Worm (Caenorhabditis elegans) whole organism, L1 larva: ENCODE results near the gene T28A11.17.

ENCODE experiments used
- F16B12.6 ChIP-seq: fragments of 150-350 bp; optimal IDR thresholded peaks from 2 replicates; lab custom pipeline; 2014; ENCODE audit warnings: missing biosample characterization, missing genetic modification characterization
- alr-1 ChIP-seq: fragments of 200-800 bp; sonication (Bioruptor generic); optimal IDR thresholded peaks from 2 replicates; lab custom pipeline; 2018; ENCODE audit warnings: borderline replicate concordance, mild to moderate bottlenecking, missing genetic modification characterization, missing compliant biosample characterization
- aly-2 ChIP-seq: fragments of 150-350 bp; optimal IDR thresholded peaks from 2 replicates; lab custom pipeline; 2014; ENCODE audit warnings: missing biosample characterization, missing genetic modification characterization
- ama-1 ChIP-seq: fragments of 150-350 bp; optimal IDR thresholded peaks from 2 replicates; lab custom pipeline; 2014
- blmp-1 ChIP-seq: fragments of 150-350 bp; optimal IDR thresholded peaks from 2 replicates; lab custom pipeline; 2014; ENCODE audit warnings: missing biosample characterization, missing genetic modification characterization
- ceh-8 ChIP-seq: fragments of 200-800 bp; sonication (Bioruptor generic); optimal IDR thresholded peaks from 2 replicates; lab custom pipeline; 2018; ENCODE audit warnings: mild to moderate bottlenecking, missing genetic modification characterization, moderate library complexity, missing compliant biosample characterization
- ceh-82 ChIP-seq, 3 experiments: fragments of 150-350 bp in 1 of 3; sonication (generic microtip) in 2 of 3; optimal IDR thresholded peaks; 2 replicates each; lab custom pipeline; 2014 to 2017; ENCODE audit warnings: missing biosample characterization in 3 of 3, missing genetic modification characterization in 3 of 3
- ceh-88 ChIP-seq: fragments of 200-800 bp; sonication (Bioruptor generic); IDR thresholded peaks from 2 replicates; pipeline ENCODE4 v1.3.6; 2022; ENCODE audit warnings: missing genetic modification characterization, missing compliant biosample characterization
- dpl-1 ChIP-seq, 3 experiments: fragments of 150-350 bp in 2 of 3; sonication (generic microtip) in 1 of 3; optimal IDR thresholded peaks; 2 replicates each; lab custom pipeline; 2014 to 2017; ENCODE audit warnings: missing biosample characterization in 3 of 3, missing genetic modification characterization in 3 of 3, missing genetic modification reagents in 3 of 3
- efl-1 ChIP-seq, 4 experiments: fragments of 150-350 bp; optimal IDR thresholded peaks in 3 of 4; peaks in 1 of 4; 1 replicate in 1 of 4; 2 replicates in 3 of 4; lab custom pipeline; 2014; ENCODE audit warnings: missing biosample characterization in 2 of 4, missing genetic modification characterization in 2 of 4, missing genetic modification reagents in 2 of 4
- elt-3 ChIP-seq, 6 experiments: fragments of 150-350 bp in 1 of 6; sonication (generic microtip); optimal IDR thresholded peaks; 2 replicates each; lab custom pipeline; 2017 to 2018; ENCODE audit warnings: missing biosample characterization in 6 of 6, missing genetic modification characterization in 6 of 6, inconsistent platforms in 1 of 6
- ets-5 ChIP-seq: fragments of 200-800 bp; sonication (Bioruptor generic); IDR thresholded peaks from 2 replicates; pipeline ENCODE4 v1.3.6; 2022; ENCODE audit warnings: missing genetic modification characterization, missing compliant biosample characterization
- fkh-10 ChIP-seq: sonication (generic microtip); optimal IDR thresholded peaks from 2 replicates; lab custom pipeline; 2017; ENCODE audit warnings: missing biosample characterization, missing genetic modification reagents, missing genetic modification characterization
- fkh-4 ChIP-seq: sonication (generic microtip); optimal IDR thresholded peaks from 2 replicates; lab custom pipeline; 2016; ENCODE audit warnings: missing compliant biosample characterization, missing genetic modification characterization, borderline replicate concordance
- fkh-8 ChIP-seq: sonication (generic microtip); optimal IDR thresholded peaks from 2 replicates; lab custom pipeline; 2016; ENCODE audit warnings: mild to moderate bottlenecking, missing genetic modification characterization, missing compliant biosample characterization
- irx-1 ChIP-seq: sonication (generic microtip); optimal IDR thresholded peaks from 2 replicates; lab custom pipeline; 2016; ENCODE audit warnings: missing genetic modification characterization, missing compliant biosample characterization
- isw-1 ChIP-seq: fragments of 200-800 bp; sonication (Bioruptor generic); IDR thresholded peaks from 2 replicates; pipeline ENCODE4 v1.3.6; 2022; ENCODE audit warnings: missing genetic modification characterization, missing compliant biosample characterization
- lin-14 ChIP-seq: fragments of 200-800 bp; sonication (Bioruptor generic); optimal IDR thresholded peaks from 2 replicates; lab custom pipeline; 2018; ENCODE audit warnings: mild to moderate bottlenecking, missing genetic modification characterization, moderate library complexity, missing compliant biosample characterization
- lin-39 ChIP-seq: fragments of 150-350 bp; optimal IDR thresholded peaks from 2 replicates; lab custom pipeline; 2014; ENCODE audit warnings: missing biosample characterization, missing genetic modification reagents, missing genetic modification characterization
- mab-9 ChIP-seq: fragments of 200-800 bp; sonication (Bioruptor generic); IDR thresholded peaks from 2 replicates; pipeline ENCODE4 v1.3.6; 2022; ENCODE audit warnings: missing genetic modification reagents, missing genetic modification characterization, missing compliant biosample characterization
- mep-1 ChIP-seq: fragments of 150-350 bp; optimal IDR thresholded peaks from 2 replicates; lab custom pipeline; 2014; ENCODE audit warnings: missing biosample characterization, missing genetic modification characterization
- nhr-19 ChIP-seq: fragments of 200-800 bp; sonication (Bioruptor generic); conservative IDR thresholded peaks from 2 replicates; pipeline ENCODE4 v1.3.6; 2022; ENCODE audit warnings: missing genetic modification characterization, missing compliant biosample characterization
- nhr-237 ChIP-seq: fragments of 150-350 bp; optimal IDR thresholded peaks from 2 replicates; lab custom pipeline; 2014; ENCODE audit warnings: missing biosample characterization, missing genetic modification characterization
- nhr-28 ChIP-seq: fragments of 150-350 bp; optimal IDR thresholded peaks from 2 replicates; lab custom pipeline; 2014; ENCODE audit warnings: missing biosample characterization, missing genetic modification characterization
- nhr-76 ChIP-seq: sonication (generic microtip); optimal IDR thresholded peaks from 2 replicates; lab custom pipeline; 2017; ENCODE audit warnings: missing biosample characterization, missing genetic modification characterization
- nhr-90 ChIP-seq: sonication (generic microtip); optimal IDR thresholded peaks from 2 replicates; lab custom pipeline; 2016; ENCODE audit warnings: mild to moderate bottlenecking, missing genetic modification characterization, missing compliant biosample characterization; ENCODE audit not compliant: poor library complexity
- pag-3 ChIP-seq: sonication (generic microtip); optimal IDR thresholded peaks from 2 replicates; lab custom pipeline; 2017; ENCODE audit warnings: missing genetic modification characterization, mild to moderate bottlenecking, missing compliant biosample characterization, antibody characterized with exemption, borderline replicate concordance; ENCODE audit not compliant: insufficient read depth
- skn-1 ChIP-seq: fragments of 150-350 bp; optimal IDR thresholded peaks from 2 replicates; lab custom pipeline; 2014; ENCODE audit warnings: missing biosample characterization, missing genetic modification characterization
- snpc-4 ChIP-seq: fragments of 150-350 bp; optimal IDR thresholded peaks from 2 replicates; lab custom pipeline; 2014; ENCODE audit warnings: missing biosample characterization, missing genetic modification characterization
- sox-4 ChIP-seq: sonication (generic microtip); optimal IDR thresholded peaks from 2 replicates; lab custom pipeline; 2016; ENCODE audit warnings: missing genetic modification characterization, missing compliant biosample characterization
- sup-37 ChIP-seq: fragments of 200-800 bp; sonication (Bioruptor generic); optimal IDR thresholded peaks from 2 replicates; lab custom pipeline; 2018; ENCODE audit warnings: mild to moderate bottlenecking, missing genetic modification characterization, missing compliant biosample characterization
- tbx-2 ChIP-seq: sonication (generic microtip); optimal IDR thresholded peaks from 2 replicates; lab custom pipeline; 2016; ENCODE audit warnings: missing genetic modification characterization, missing compliant biosample characterization
- unc-30 ChIP-seq: sonication (generic microtip); optimal IDR thresholded peaks from 2 replicates; lab custom pipeline; 2017; ENCODE audit warnings: missing biosample characterization, missing genetic modification characterization
- unc-62 ChIP-seq: fragments of 150-350 bp; optimal IDR thresholded peaks from 2 replicates; lab custom pipeline; 2014; ENCODE audit warnings: missing biosample characterization, missing genetic modification reagents, missing genetic modification characterization
- unc-86 ChIP-seq: sonication (generic microtip); optimal IDR thresholded peaks from 2 replicates; lab custom pipeline; 2016; ENCODE audit warnings: missing genetic modification characterization, missing compliant biosample characterization
- xbp-1 ChIP-seq: sonication (generic microtip); optimal IDR thresholded peaks from 2 replicates; lab custom pipeline; 2016; ENCODE audit warnings: missing genetic modification characterization, missing compliant biosample characterization
- ztf-4 ChIP-seq: fragments of 150-350 bp; optimal IDR thresholded peaks from 2 replicates; lab custom pipeline; 2014; ENCODE audit warnings: missing biosample characterization, missing genetic modification characterization

T28A11.17 gene

ce11 chrV:3250153-3250552 lies 15.9 kb downstream of the T28A11.17 start, which contains the start of gene T28A11.13:
Gene T28A11.13, minus strand, starts transcription at chrV:3250253.
- TF ChIP-seq ama-1 (no peak), aly-2 (tag; lab: Kevin White, UChicago) (no peak), alr-1 (tag; lab: Kevin White, UChicago) (no peak), irx-1 (tag; lab: Kevin White, UChicago) (no peak), sup-37 (GFP tag; lab: Kevin White, UChicago) (no peak), efl-1 (optimal IDR thresholded peaks at IDR 0.05; lab: Kevin White, UChicago) (no peak), efl-1 (GFP tag; optimal IDR thresholded peaks at IDR 0.05 in 1 of 2; lab: Kevin White, UChicago) (no peak), lin-14 (GFP tag; lab: Kevin White, UChicago) (no peak), nhr-76 (tag; lab: Kevin White, UChicago) (no peak), skn-1 (tag; lab: Kevin White, UChicago) (no peak), ceh-8 (no peak), mep-1 (tag; lab: Kevin White, UChicago) (no peak)
- TF ChIP-seq, all 84 proteins: peak for 0

- TF ChIP-seq fkh-8 (no peak), unc-62 (GFP tag; lab: Kevin White, UChicago) (no peak), blmp-1 (no peak), sox-4 (no peak), ceh-82 (tag; optimal IDR thresholded peaks at IDR 0.05; lab: Kevin White, UChicago) (no peak), fkh-4 (tag; lab: Kevin White, UChicago) (no peak), ets-5 (GFP tag; lab: Robert Waterston, UW) (no peak), F16B12.6 (tag; lab: Kevin White, UChicago) (no peak), unc-30 (tag; lab: Kevin White, UChicago) (no peak)
These were observed 18.6 kb downstream of the T28A11.17 start, which contains the start of gene srj-8 for ce11 chrV:3247515-3247914. Gene srj-8, plus strand, starts transcription at chrV:3247815.

ce11 chrV:3244703-3245102 lies 21.4 kb downstream of the T28A11.17 start, which contains the start of gene srj-7:
Gene srj-7, plus strand, starts transcription at chrV:3245003.
- TF ChIP-seq elt-3 (tag; optimal IDR thresholded peaks at IDR 0.05; lab: Kevin White, UChicago) (no peak), lin-14 (GFP tag; lab: Kevin White, UChicago) (no peak), efl-1 (optimal IDR thresholded peaks at IDR 0.05; lab: Kevin White, UChicago) (no peak), efl-1 (GFP tag; optimal IDR thresholded peaks at IDR 0.05 in 1 of 2; lab: Kevin White, UChicago) (peak in 1 of 2 experiments; percentile 55), tbx-2 (tag; lab: Kevin White, UChicago) (no peak)

- no peak for TF ChIP-seq isw-1
- TF ChIP-seq lin-14 (GFP tag; lab: Kevin White, UChicago): no peak
- no peak for TF ChIP-seq nhr-237 (tag; lab: Kevin White, UChicago)
These were observed 23.1 kb downstream of the T28A11.17 start, which contains the start of gene gst-23 for ce11 chrV:3242984-3243383. Gene gst-23, plus strand, starts transcription at chrV:3243284.

ce11 chrV:3241175-3241574 lies 24.9 kb downstream of the T28A11.17 start, which contains the start of gene srj-11:
Gene srj-11, plus strand, starts transcription at chrV:3241424.
- TF ChIP-seq fkh-8 (no peak), skn-1 (tag; lab: Kevin White, UChicago) (no peak), ztf-4 (no peak), lin-39 (no peak), unc-86 (tag; lab: Kevin White, UChicago) (no peak), mab-9 (GFP tag; lab: Robert Waterston, UW) (no peak), dpl-1 (GFP tag; optimal IDR thresholded peaks at IDR 0.05; lab: Kevin White, UChicago) (no peak), pag-3 (tag; lab: Kevin White, UChicago) (no peak), isw-1 (no peak), nhr-28 (tag; lab: Kevin White, UChicago) (no peak), nhr-90 (tag; lab: Kevin White, UChicago) (no peak), ceh-88 (GFP tag; lab: Robert Waterston, UW) (no peak), nhr-19 (GFP tag; lab: Robert Waterston, UW) (no peak), xbp-1 (tag; lab: Kevin White, UChicago) (no peak), ceh-8 (no peak), snpc-4 (no peak), F16B12.6 (tag; lab: Kevin White, UChicago) (no peak), fkh-10 (GFP tag; lab: Kevin White, UChicago) (no peak), irx-1 (tag; lab: Kevin White, UChicago) (no peak)
